Fruit fly (Drosophila melanogaster) whole organism, embryonic: Measurements from ENCODE around the gene CG5087.

Experiments used
- Adf1 ChIP-seq: fragments of 200-800 bp; sonication (Bioruptor generic); IDR thresholded peaks from 2 replicates; pipeline ENCODE4 v1.3.6; 2022; ENCODE audit warnings: missing biosample characterization, missing genetic modification characterization
- CG10959 ChIP-seq: fragments of 200-800 bp; sonication (Bioruptor generic); IDR thresholded peaks from 2 replicates; pipeline ENCODE4 v1.3.6; 2022; ENCODE audit warnings: missing biosample characterization, missing genetic modification characterization
- CG12155 ChIP-seq: fragments of 200-800 bp; sonication (Bioruptor generic); optimal IDR thresholded peaks from 3 replicates; lab custom pipeline; 2016; ENCODE audit warnings: missing biosample characterization, missing genetic modification characterization
- CG15073 ChIP-seq: fragments of 200-800 bp; sonication (Bioruptor generic); optimal IDR thresholded peaks from 2 replicates; lab custom pipeline; 2016; ENCODE audit warnings: missing biosample characterization, missing genetic modification characterization
- CG4707 ChIP-seq: fragments of 200-800 bp; sonication (Bioruptor generic); optimal IDR thresholded peaks from 2 replicates; lab custom pipeline; 2018; ENCODE audit warnings: missing biosample characterization, mild to moderate bottlenecking, missing genetic modification characterization, moderate library complexity
- Dip2 ChIP-seq: fragments of 200-800 bp; sonication (Bioruptor generic); IDR thresholded peaks from 2 replicates; pipeline ENCODE4 v1.3.6; 2022; ENCODE audit warnings: missing biosample characterization, missing genetic modification characterization
- Doc2 ChIP-seq: fragments of 200-800 bp; sonication (Bioruptor generic); IDR thresholded peaks from 2 replicates; pipeline ENCODE4 v1.3.6; 2022; ENCODE audit warnings: missing biosample characterization, missing genetic modification characterization
- gfzf ChIP-seq: fragments of 200-800 bp; sonication (Bioruptor generic); optimal IDR thresholded peaks from 2 replicates; lab custom pipeline; 2016; ENCODE audit warnings: missing biosample characterization, mild to moderate bottlenecking, missing genetic modification characterization, moderate library complexity
- zfh2 ChIP-seq: fragments of 200-800 bp; sonication (Bioruptor generic); optimal IDR thresholded peaks from 2 replicates; lab custom pipeline; 2016; ENCODE audit warnings: missing biosample characterization, missing genetic modification characterization

dm6 chr3L:9033999-9034626 lies 36.1 kb downstream of the CG5087 start:
- TF ChIP-seq CG10959 (GFP tag; lab: Robert Waterston, UW) (peak; percentile 86), Doc2 (no peak), gfzf (GFP tag; lab: Kevin White, UChicago) (no peak), CG15073 (GFP tag; lab: Kevin White, UChicago) (no peak), CG4707 (peak; percentile 4), Dip2 (GFP tag; lab: Robert Waterston, UW) (no peak), Adf1 (GFP tag; lab: Robert Waterston, UW) (no peak), zfh2 (no peak), CG12155 (GFP tag; lab: Kevin White, UChicago) (no peak)
